Fruit fly (Drosophila melanogaster): ENCODE results near the gene Pde1c.
A peak's percentile ranks its signal among the peaks of the same experiment; 100 is the strongest.

Pde1c gene

dm6 chr2L:11970853-11971397, 42.6 kb upstream of the Pde1c start (continued):
- peak; percentile 68 for TF ChIP-seq kni (GFP tag; optimal IDR thresholded peaks at IDR 0.05)
- peak; percentile 47 for TF ChIP-seq CG8924 (tag; optimal IDR thresholded peaks at IDR 0.05)
- TF ChIP-seq CG6254 (GFP tag; optimal IDR thresholded peaks at IDR 0.05) = no peak
- TF ChIP-seq pzg (GFP tag; optimal IDR thresholded peaks at IDR 0.05) = no peak
- peak in 1 of 2 experiments; percentile 2 for TF ChIP-seq dpn (GFP tag; optimal IDR thresholded peaks at IDR 0.05)
- no peak for TF ChIP-seq CG7271 (tag; optimal IDR thresholded peaks at IDR 0.05)
- TF ChIP-seq row (GFP tag; IDR thresholded peaks at IDR 0.05) = peak; percentile 40; the same call in 2 of the 3 replicates
- peak; percentile 19; the same call in 1 of the 2 replicates for TF ChIP-seq CG42726 (GFP tag; IDR thresholded peaks at IDR 0.05; ENCODE audit: partially characterized antibody)
- TF ChIP-seq CG11085 (GFP tag; IDR thresholded peaks at IDR 0.05) = 0 out of 2 replicates have a peak, but pooled peaks have one; percentile 52
- peak; percentile 22 for TF ChIP-seq CrebB (tag; optimal IDR thresholded peaks at IDR 0.05)
- peak; percentile 36 for TF ChIP-seq ab (GFP tag; optimal IDR thresholded peaks at IDR 0.05)
- TF ChIP-seq CG13424 (tag; optimal IDR thresholded peaks at IDR 0.05) = peak; percentile 0
- peak; percentile 45 for TF ChIP-seq kay (GFP tag; optimal IDR thresholded peaks at IDR 0.05)
- no peak for TF ChIP-seq H15 (GFP tag; IDR thresholded peaks at IDR 0.05)
- 0 out of 3 replicates have a peak, but pooled peaks have one; percentile 51 for TF ChIP-seq CG11456 (GFP tag; IDR thresholded peaks at IDR 0.05)
- peak; percentile 40 for TF ChIP-seq CG12659 (GFP tag; optimal IDR thresholded peaks at IDR 0.05)
- peak; percentile 62 for TF ChIP-seq lab (GFP tag; optimal IDR thresholded peaks at IDR 0.05)
- no peak for TF ChIP-seq CG8765 (GFP tag; IDR thresholded peaks at IDR 0.05)
- TF ChIP-seq NC2α (GFP tag; optimal IDR thresholded peaks at IDR 0.05) = no peak
- TF ChIP-seq CG1603 (tag; optimal IDR thresholded peaks at IDR 0.05) = peak; percentile 9
- peak; percentile 7 for TF ChIP-seq nmo (GFP tag; optimal IDR thresholded peaks at IDR 0.05)
- TF ChIP-seq Oli (tag; optimal IDR thresholded peaks at IDR 0.05) = peak; percentile 14
- TF ChIP-seq fu2 (GFP tag; optimal IDR thresholded peaks at IDR 0.05) = no peak
- no peak for TF ChIP-seq gt (GFP tag; IDR thresholded peaks at IDR 0.05)
- TF ChIP-seq Spps (tag; optimal IDR thresholded peaks at IDR 0.05) = no peak
- TF ChIP-seq Taf1 (GFP tag; IDR thresholded peaks at IDR 0.05) = no peak
- no peak for TF ChIP-seq Mes4 (GFP tag; optimal IDR thresholded peaks at IDR 0.05)
- peak; percentile 64 for TF ChIP-seq Bgb (GFP tag; IDR thresholded peaks at IDR 0.05; ENCODE audit: partially characterized antibody)
- no peak for TF ChIP-seq Xrp1 (GFP tag; IDR thresholded peaks at IDR 0.05)
- peak; percentile 96 for TF ChIP-seq Jarid2 (GFP tag; optimal IDR thresholded peaks at IDR 0.05)
- TF ChIP-seq stwl (tag; optimal IDR thresholded peaks at IDR 0.05) = no peak
- peak; percentile 32; the same call in 1 of the 3 replicates for TF ChIP-seq CG11695 (GFP tag; IDR thresholded peaks at IDR 0.05)
- no peak for TF ChIP-seq Chrac-16 (GFP tag; optimal IDR thresholded peaks at IDR 0.05)
- TF ChIP-seq Blimp-1 (GFP tag; optimal IDR thresholded peaks at IDR 0.05) = peak; percentile 15
- TF ChIP-seq CG3065 (GFP tag; optimal IDR thresholded peaks at IDR 0.05) = no peak
- no peak for TF ChIP-seq Lhr (GFP tag; optimal IDR thresholded peaks at IDR 0.05)
- peak; percentile 22 for TF ChIP-seq NC2β (GFP tag; optimal IDR thresholded peaks at IDR 0.05)
- TF ChIP-seq CG32532 (GFP tag; IDR thresholded peaks at IDR 0.05) = peak; percentile 59
- TF ChIP-seq gsb-n (tag; optimal IDR thresholded peaks at IDR 0.05) = peak; percentile 21
- TF ChIP-seq Xbp1 (GFP tag; optimal IDR thresholded peaks at IDR 0.05) = no peak
- TF ChIP-seq chn (GFP tag; optimal IDR thresholded peaks at IDR 0.05) = peak; percentile 17
- peak; percentile 57 for TF ChIP-seq bbx (GFP tag; IDR thresholded peaks at IDR 0.05; ENCODE audit: partially characterized antibody)
- no peak for TF ChIP-seq usp (GFP tag; optimal IDR thresholded peaks at IDR 0.05)
- TF ChIP-seq Abd-B (GFP tag; optimal IDR thresholded peaks at IDR 0.05) = no peak
- peak; percentile 43 for TF ChIP-seq CG15479 (GFP tag; optimal IDR thresholded peaks at IDR 0.05)
- TF ChIP-seq D19A (tag; optimal IDR thresholded peaks at IDR 0.05) = no peak
- TF ChIP-seq CG10321 (GFP tag; IDR thresholded peaks at IDR 0.05) = peak; percentile 97
- TF ChIP-seq CG1024 (GFP tag; IDR thresholded peaks at IDR 0.05) = peak; percentile 25; the same call in 1 of the 2 replicates
- TF ChIP-seq ken (GFP tag; IDR thresholded peaks at IDR 0.05) = 0 out of 3 replicates have a peak, but pooled peaks have one; percentile 11
- TF ChIP-seq wdn (GFP tag; IDR thresholded peaks at IDR 0.05) = no peak; the same call in 1 of the 2 replicates
